Worm (Caenorhabditis elegans): Measurements from ENCODE around the gene srx-1.

The srx-1 gene

ce11 chrV:9041030-9041429, 37.6 kb downstream of the srx-1 start, which contains the start of gene cyp-33B1:
TSS of gene cyp-33B1 (plus strand) at chrV:9041330.
- no peak for TF ChIP-seq nhr-90 (tag; optimal IDR thresholded peaks at IDR 0.05; ENCODE audit: poor library complexity)
- no peak for TF ChIP-seq ces-1 (GFP tag; optimal IDR thresholded peaks at IDR 0.05)
- no peak for TF ChIP-seq lin-35 (GFP tag; optimal IDR thresholded peaks at IDR 0.05)
- TF ChIP-seq egl-13 (tag; optimal IDR thresholded peaks at IDR 0.05), result no peak
- TF ChIP-seq ets-5 (GFP tag; IDR thresholded peaks at IDR 0.05), result no peak
- no peak for TF ChIP-seq fkh-8 (tag; optimal IDR thresholded peaks at IDR 0.05)

ce11 chrV:9044871-9045270, 41.4 kb downstream of the srx-1 start, which contains the start of gene nhr-30:
TSS of gene nhr-30 (plus strand) at chrV:9045171.
- TF ChIP-seq lsy-2 (tag; optimal IDR thresholded peaks at IDR 0.05) (no peak), lin-14 (GFP tag; optimal IDR thresholded peaks at IDR 0.05) (no peak), lin-35 (GFP tag; optimal IDR thresholded peaks at IDR 0.05) (no peak), zip-4 (GFP tag; optimal IDR thresholded peaks at IDR 0.05) (no peak), nhr-20 (tag; optimal IDR thresholded peaks at IDR 0.05) (no peak)

- TF ChIP-seq lin-15B (tag; optimal IDR thresholded peaks at IDR 0.05), result no peak
- TF ChIP-seq pax-3 (tag; optimal IDR thresholded peaks at IDR 0.05), result peak; percentile 44
- peak; percentile 37 for TF ChIP-seq nhr-11 (tag; optimal IDR thresholded peaks at IDR 0.05)
- no peak for TF ChIP-seq unc-30 (tag; optimal IDR thresholded peaks at IDR 0.05)
- no peak for TF ChIP-seq hlh-4 (tag; optimal IDR thresholded peaks at IDR 0.05)
- peak; percentile 58 for TF ChIP-seq sox-4 (tag; optimal IDR thresholded peaks at IDR 0.05)
- TF ChIP-seq ztf-4 (tag; optimal IDR thresholded peaks at IDR 0.05), result no peak
- TF ChIP-seq nhr-20 (tag; optimal IDR thresholded peaks at IDR 0.05), result no peak
- TF ChIP-seq dsc-1 (tag; optimal IDR thresholded peaks at IDR 0.05), result peak; percentile 67
- TF ChIP-seq lin-14 (GFP tag; optimal IDR thresholded peaks at IDR 0.05), result peak; percentile 13
- TF ChIP-seq dpl-1 (GFP tag; optimal IDR thresholded peaks at IDR 0.05), result no peak
- no peak for TF ChIP-seq grh-1 (GFP tag; IDR thresholded peaks at IDR 0.05)
- TF ChIP-seq nhr-47 (tag; optimal IDR thresholded peaks at IDR 0.05), result peak; percentile 43
- peak; percentile 89 for TF ChIP-seq fkh-8 (tag; optimal IDR thresholded peaks at IDR 0.05)
- TF ChIP-seq nhr-71 (tag; optimal IDR thresholded peaks at IDR 0.05), result peak; percentile 42
Observed at ce11 chrV:9047555-9048049, 44.1 kb downstream of the srx-1 start, which contains the start of gene C25E10.17. TSS of gene C25E10.17 (minus strand) at chrV:9047605.

ce11 chrV:9049271-9049670, 45.8 kb downstream of the srx-1 start:
- no peak for TF ChIP-seq nhr-90 (tag; optimal IDR thresholded peaks at IDR 0.05; ENCODE audit: poor library complexity)
- TF ChIP-seq nhr-85 (tag), result no peak
- no peak for TF ChIP-seq nhr-11 (tag; optimal IDR thresholded peaks at IDR 0.05)
- TF ChIP-seq grh-1 (GFP tag; IDR thresholded peaks at IDR 0.05), result no peak
- no peak for TF ChIP-seq mdl-1 (tag; optimal IDR thresholded peaks at IDR 0.05)
- TF ChIP-seq mab-9 (GFP tag; IDR thresholded peaks at IDR 0.05), result no peak
- TF ChIP-seq elt-2 (tag; optimal IDR thresholded peaks at IDR 0.05), result no peak
- TF ChIP-seq nhr-47 (tag; optimal IDR thresholded peaks at IDR 0.05), result peak; percentile 31
- TF ChIP-seq nhr-71 (tag; optimal IDR thresholded peaks at IDR 0.05), result peak; percentile 32
- TF ChIP-seq unc-86 (tag; optimal IDR thresholded peaks at IDR 0.05), result no peak
- TF ChIP-seq elt-3 (tag; optimal IDR thresholded peaks at IDR 0.05), result no peak
- TF ChIP-seq tbx-2 (tag; optimal IDR thresholded peaks at IDR 0.05), result no peak
- TF ChIP-seq hlh-4 (tag; optimal IDR thresholded peaks at IDR 0.05), result peak; percentile 97
- no peak for TF ChIP-seq jun-1 (tag; optimal IDR thresholded peaks at IDR 0.05)
- no peak for TF ChIP-seq snu-23 (GFP tag; optimal IDR thresholded peaks at IDR 0.05)

- TF ChIP-seq snu-23 (GFP tag; optimal IDR thresholded peaks at IDR 0.05), result no peak
- TF ChIP-seq aly-2 (tag; optimal IDR thresholded peaks at IDR 0.05), result no peak
- no peak for TF ChIP-seq elt-3 (tag; optimal IDR thresholded peaks at IDR 0.05)
- TF ChIP-seq nhr-237 (tag; optimal IDR thresholded peaks at IDR 0.05), result no peak
- no peak for TF ChIP-seq efl-1 (optimal IDR thresholded peaks at IDR 0.05)
- TF ChIP-seq efl-1 (GFP tag; optimal IDR thresholded peaks at IDR 0.05 in 1 of 2), result peak in 1 of 2 experiments; percentile 40
Observed at ce11 chrV:9051100-9051499, 47.6 kb downstream of the srx-1 start, which contains the start of gene C25E10.7. TSS of gene C25E10.7 (minus strand) at chrV:9051200.
